Fruit fly (Drosophila melanogaster) whole organism, embryonic: ENCODE data around the gene CG43367.

ENCODE experiments used
- Ada2b ChIP-seq: fragments of 200-800 bp; sonication (Bioruptor generic); IDR thresholded peaks from 2 replicates; pipeline ENCODE4 v1.3.6; 2022; ENCODE audit warnings: missing biosample characterization, missing genetic modification characterization
- Asciz ChIP-seq: fragments of 200-800 bp; sonication (Bioruptor generic); optimal IDR thresholded peaks from 2 replicates; lab custom pipeline; 2017; ENCODE audit warnings: missing biosample characterization, mild to moderate bottlenecking, missing genetic modification characterization, missing genetic modification reagents
- B-H2 ChIP-seq: fragments of 200-800 bp; sonication (Bioruptor generic); optimal IDR thresholded peaks from 2 replicates; lab custom pipeline; 2018; ENCODE audit warnings: missing biosample characterization, mild to moderate bottlenecking, missing genetic modification characterization
- CG10321 ChIP-seq: fragments of 200-800 bp; sonication (Bioruptor generic); IDR thresholded peaks from 2 replicates; pipeline ENCODE4 v1.3.6; 2022; ENCODE audit warnings: missing biosample characterization, missing genetic modification characterization
- CG14050 ChIP-seq: fragments of 200-800 bp; sonication (Bioruptor generic); IDR thresholded peaks from 3 replicates; pipeline ENCODE4 v1.3.6; 2022; ENCODE audit warnings: missing biosample characterization, missing genetic modification characterization
- CG15601 ChIP-seq: fragments of 200-800 bp; sonication (Bioruptor generic); optimal IDR thresholded peaks from 3 replicates; lab custom pipeline; 2019; ENCODE audit warnings: missing biosample characterization, mild to moderate bottlenecking, missing genetic modification characterization, moderate library complexity
- CG16815 ChIP-seq: fragments of 200-800 bp; sonication (Bioruptor generic); optimal IDR thresholded peaks from 3 replicates; lab custom pipeline; 2017; ENCODE audit warnings: missing biosample characterization, mild to moderate bottlenecking, missing genetic modification characterization
- CG17802 ChIP-seq: fragments of 200-800 bp; sonication (Bioruptor generic); optimal IDR thresholded peaks from 2 replicates; lab custom pipeline; 2018; ENCODE audit warnings: missing biosample characterization, mild to moderate bottlenecking, missing genetic modification characterization, moderate library complexity
- CG18619 ChIP-seq: fragments of 200-800 bp; sonication (Bioruptor generic); optimal IDR thresholded peaks from 3 replicates; lab custom pipeline; 2017; ENCODE audit warnings: missing biosample characterization, mild to moderate bottlenecking, missing genetic modification characterization
- CG31224 ChIP-seq: fragments of 200-800 bp; sonication (Bioruptor generic); IDR thresholded peaks from 2 replicates; pipeline ENCODE4 v1.3.6; 2022; ENCODE audit warnings: missing biosample characterization, missing genetic modification characterization
- CG34376 ChIP-seq: fragments of 200-800 bp; sonication (Bioruptor generic); optimal IDR thresholded peaks from 2 replicates; lab custom pipeline; 2018; ENCODE audit warnings: missing biosample characterization, mild to moderate bottlenecking, missing genetic modification characterization
- CG3726 ChIP-seq: fragments of 200-800 bp; sonication (Bioruptor generic); IDR thresholded peaks from 3 replicates; pipeline ENCODE4, ENCODE4 v1.3.6; 2022; ENCODE audit warnings: missing biosample characterization, missing genetic modification characterization
- CG4707 ChIP-seq: fragments of 200-800 bp; sonication (Bioruptor generic); optimal IDR thresholded peaks from 2 replicates; lab custom pipeline; 2018; ENCODE audit warnings: missing biosample characterization, mild to moderate bottlenecking, missing genetic modification characterization, moderate library complexity
- CG4854 ChIP-seq: fragments of 200-800 bp; sonication (Bioruptor generic); optimal IDR thresholded peaks from 2 replicates; lab custom pipeline; 2016; ENCODE audit warnings: missing biosample characterization, missing genetic modification characterization, inconsistent platforms
- CG5953 ChIP-seq: fragments of 200-800 bp; sonication (Bioruptor generic); IDR thresholded peaks from 2 replicates; pipeline ENCODE4 v1.3.6; 2022; ENCODE audit warnings: missing biosample characterization, missing genetic modification characterization
- CG6765 ChIP-seq: fragments of 200-800 bp; sonication (Bioruptor generic); optimal IDR thresholded peaks from 3 replicates; lab custom pipeline; 2017; ENCODE audit warnings: missing biosample characterization, mild to moderate bottlenecking, missing genetic modification characterization
- CG7271 ChIP-seq: fragments of 200-800 bp; sonication (Bioruptor generic); optimal IDR thresholded peaks from 2 replicates; lab custom pipeline; 2018; ENCODE audit warnings: missing biosample characterization, mild to moderate bottlenecking, missing genetic modification characterization, moderate library complexity
- CG7372 ChIP-seq: fragments of 200-800 bp; sonication (Bioruptor generic); IDR thresholded peaks from 2 replicates; pipeline ENCODE4 v1.3.6; 2022; ENCODE audit warnings: missing biosample characterization, missing genetic modification characterization
- CG9817 ChIP-seq: fragments of 200-800 bp; sonication (Bioruptor generic); optimal IDR thresholded peaks from 2 replicates; lab custom pipeline; 2018; ENCODE audit warnings: missing biosample characterization, mild to moderate bottlenecking, missing genetic modification characterization, moderate library complexity
- CrebB ChIP-seq: fragments of 200-800 bp; sonication (Bioruptor generic); optimal IDR thresholded peaks from 3 replicates; lab custom pipeline; 2018; ENCODE audit warnings: missing biosample characterization, mild to moderate bottlenecking, missing genetic modification characterization
- D19A ChIP-seq: fragments of 200-800 bp; optimal IDR thresholded peaks from 3 replicates; lab custom pipeline; 2019; ENCODE audit warnings: missing biosample characterization, mild to moderate bottlenecking, missing genetic modification characterization, moderate library complexity
- Dll ChIP-seq: fragments of 200-800 bp; sonication (Bioruptor generic); IDR thresholded peaks from 4 replicates; pipeline ENCODE4 v1.3.6; 2022; ENCODE audit warnings: missing biosample characterization, missing genetic modification characterization; ENCODE audit not compliant: partially characterized antibody
- Dp ChIP-seq: fragments of 200-800 bp; sonication (Bioruptor generic); optimal IDR thresholded peaks from 2 replicates; lab custom pipeline; 2018; ENCODE audit warnings: missing biosample characterization, mild to moderate bottlenecking, missing genetic modification characterization, moderate library complexity
- Ets97D ChIP-seq: fragments of 200-800 bp; sonication (Bioruptor generic); optimal IDR thresholded peaks from 3 replicates; lab custom pipeline; 2016; ENCODE audit warnings: missing biosample characterization, missing genetic modification characterization
- Fer1 ChIP-seq: fragments of 200-800 bp; sonication (Bioruptor generic); optimal IDR thresholded peaks from 2 replicates; lab custom pipeline; 2017; ENCODE audit warnings: missing biosample characterization, mild to moderate bottlenecking, missing genetic modification characterization
- H15 ChIP-seq: fragments of 200-800 bp; sonication (Bioruptor generic); IDR thresholded peaks from 3 replicates; pipeline ENCODE4 v1.3.6; 2022; ENCODE audit warnings: missing biosample characterization, missing genetic modification characterization
- Lim3 ChIP-seq: fragments of 200-800 bp; sonication (Bioruptor generic); IDR thresholded peaks from 2 replicates; pipeline ENCODE4 v1.3.6; 2022; ENCODE audit warnings: missing biosample characterization, missing genetic modification characterization
- Mad ChIP-seq: fragments of 200-800 bp; sonication (Bioruptor generic); optimal IDR thresholded peaks from 2 replicates; lab custom pipeline; 2016; ENCODE audit warnings: missing biosample characterization, missing genetic modification characterization
- NC2α ChIP-seq: fragments of 200-800 bp; sonication (Bioruptor generic); optimal IDR thresholded peaks from 2 replicates; lab custom pipeline; 2016; ENCODE audit warnings: missing biosample characterization, missing genetic modification characterization
- Nf-YB ChIP-seq: fragments of 200-800 bp; sonication (Bioruptor generic); optimal IDR thresholded peaks from 3 replicates; lab custom pipeline; 2019; ENCODE audit warnings: missing biosample characterization, mild to moderate bottlenecking, missing genetic modification characterization, moderate library complexity
- PHDP ChIP-seq: fragments of 200-800 bp; sonication (Bioruptor generic); optimal IDR thresholded peaks from 3 replicates; lab custom pipeline; 2018; ENCODE audit warnings: missing biosample characterization, mild to moderate bottlenecking, missing genetic modification characterization, moderate library complexity
- Side ChIP-seq: fragments of 200-800 bp; sonication (Bioruptor generic); optimal IDR thresholded peaks from 2 replicates; lab custom pipeline; 2016; ENCODE audit warnings: missing biosample characterization, missing genetic modification characterization
- Sin3A ChIP-seq: fragments of >200 bp; optimal IDR thresholded peaks from 2 replicates; lab custom pipeline; 2018
- Spps ChIP-seq: fragments of 200-800 bp; sonication (Bioruptor generic); optimal IDR thresholded peaks from 2 replicates; lab custom pipeline; 2018; ENCODE audit warnings: missing biosample characterization, mild to moderate bottlenecking, missing genetic modification characterization
- Ssrp ChIP-seq: fragments of 200-800 bp; sonication (Bioruptor generic); optimal IDR thresholded peaks from 2 replicates; lab custom pipeline; 2018; ENCODE audit warnings: missing biosample characterization, mild to moderate bottlenecking, missing genetic modification characterization, moderate library complexity
- aop ChIP-seq: fragments of 200-800 bp; sonication (Bioruptor generic); IDR thresholded peaks from 2 replicates; pipeline ENCODE4 v1.3.6; 2022; ENCODE audit warnings: missing biosample characterization, missing genetic modification characterization
- ato ChIP-seq: fragments of 200-800 bp; sonication (Bioruptor generic); IDR thresholded peaks from 2 replicates; pipeline ENCODE4 v1.3.6; 2022; ENCODE audit warnings: missing biosample characterization, missing genetic modification characterization; ENCODE audit not compliant: partially characterized antibody
- cas ChIP-seq: fragments of 200-800 bp; sonication (Bioruptor generic); IDR thresholded peaks from 2 replicates; pipeline ENCODE4 v1.3.6; 2022; ENCODE audit warnings: missing biosample characterization, missing genetic modification characterization
- dan ChIP-seq: fragments of 200-800 bp; sonication (Bioruptor generic); IDR thresholded peaks from 2 replicates; pipeline ENCODE4 v1.3.6; 2022; ENCODE audit warnings: missing biosample characterization, missing genetic modification characterization
- fd102C ChIP-seq: fragments of 200-800 bp; sonication (Bioruptor generic); optimal IDR thresholded peaks from 2 replicates; lab custom pipeline; 2018; ENCODE audit warnings: missing biosample characterization, mild to moderate bottlenecking, missing genetic modification characterization, moderate library complexity
- hb ChIP-seq: fragments of 200-800 bp; sonication (Bioruptor generic); IDR thresholded peaks from 3 replicates; pipeline ENCODE4 v1.3.6; 2022; ENCODE audit warnings: missing biosample characterization, missing genetic modification characterization; ENCODE audit not compliant: partially characterized antibody
- hth ChIP-seq: fragments of >200 bp; optimal IDR thresholded peaks from 2 replicates; lab custom pipeline; 2017; ENCODE audit warnings: inconsistent platforms
- ken ChIP-seq: fragments of 200-800 bp; sonication (Bioruptor generic); IDR thresholded peaks from 3 replicates; pipeline ENCODE4 v1.3.6; 2022; ENCODE audit warnings: missing biosample characterization, missing genetic modification characterization
- lilli ChIP-seq: fragments of 200-800 bp; sonication (Bioruptor generic); optimal IDR thresholded peaks from 3 replicates; lab custom pipeline; 2016; ENCODE audit warnings: missing biosample characterization, missing genetic modification characterization
- maf-S ChIP-seq: fragments of 200-800 bp; sonication (Bioruptor generic); optimal IDR thresholded peaks from 2 replicates; lab custom pipeline; 2016; ENCODE audit warnings: missing biosample characterization, missing genetic modification characterization
- odd ChIP-seq: fragments of 200-800 bp; sonication (Bioruptor generic); optimal IDR thresholded peaks from 2 replicates; lab custom pipeline; 2017; ENCODE audit warnings: missing biosample characterization, mild to moderate bottlenecking, missing genetic modification characterization
- scrt ChIP-seq: fragments of 200-800 bp; sonication (Bioruptor generic); optimal IDR thresholded peaks from 2 replicates; lab custom pipeline; 2018; ENCODE audit warnings: missing biosample characterization, mild to moderate bottlenecking, missing genetic modification characterization, moderate library complexity
- slp2 ChIP-seq: fragments of 200-800 bp; sonication (Bioruptor generic); optimal IDR thresholded peaks from 2 replicates; lab custom pipeline; 2016; ENCODE audit warnings: missing biosample characterization, missing genetic modification characterization
- trem ChIP-seq: fragments of 200-800 bp; optimal IDR thresholded peaks from 3 replicates; lab custom pipeline; 2019; ENCODE audit warnings: missing biosample characterization, mild to moderate bottlenecking, missing genetic modification characterization, moderate library complexity
- wek ChIP-seq: fragments of 200-800 bp; sonication (Bioruptor generic); optimal IDR thresholded peaks from 3 replicates; lab custom pipeline; 2018; ENCODE audit warnings: missing biosample characterization, mild to moderate bottlenecking, missing genetic modification characterization, moderate library complexity

CG43367 gene

dm6 chr3L:4230357-4230901 lies 36.6 kb downstream of the CG43367 start (continued):
- TF ChIP-seq NC2α (GFP tag; lab: Kevin White, UChicago) (peak; percentile 93), Nf-YB (GFP tag; lab: Kevin White, UChicago) (peak; percentile 82), ato (GFP tag; lab: Robert Waterston, UW) (no peak), Side (GFP tag; lab: Kevin White, UChicago) (peak; percentile 94), PHDP (tag; lab: Kevin White, UChicago) (peak; percentile 89), Ada2b (GFP tag; lab: Robert Waterston, UW) (peak; percentile 65), scrt (GFP tag; lab: Kevin White, UChicago) (peak; percentile 71), Spps (tag; lab: Kevin White, UChicago) (peak; percentile 95), CG16815 (GFP tag; lab: Kevin White, UChicago) (peak; percentile 96), cas (GFP tag; lab: Robert Waterston, UW) (no peak), CG14050 (peak; percentile 82), Ets97D (peak; percentile 76), CG5953 (GFP tag; lab: Robert Waterston, UW) (peak; percentile 78), hb (GFP tag; lab: Robert Waterston, UW) (no peak), odd (GFP tag; lab: Kevin White, UChicago) (peak; percentile 91), trem (tag; lab: Kevin White, UChicago) (peak; percentile 93), fd102C (GFP tag; lab: Kevin White, UChicago) (peak; percentile 97), wek (GFP tag; lab: Kevin White, UChicago) (peak; percentile 78), maf-S (GFP tag; lab: Kevin White, UChicago) (peak; percentile 82), aop (GFP tag; lab: Robert Waterston, UW) (peak; percentile 73; the same call in 1 of the 2 replicates), CG10321 (GFP tag; lab: Robert Waterston, UW) (peak; percentile 36; the same call in 1 of the 2 replicates), CG17802 (tag; lab: Kevin White, UChicago) (peak; percentile 79), CG4707 (GFP tag; lab: Kevin White, UChicago) (peak; percentile 87), ken (GFP tag; lab: Robert Waterston, UW) (peak; percentile 83), CG6765 (GFP tag; lab: Kevin White, UChicago) (peak; percentile 31), Asciz (GFP tag; lab: Kevin White, UChicago) (peak; percentile 92), Dll (GFP tag; lab: Robert Waterston, UW) (no peak), lilli (GFP tag; lab: Kevin White, UChicago) (peak; percentile 85), CG7271 (tag; lab: Kevin White, UChicago) (peak; percentile 83), Dp (GFP tag; lab: Kevin White, UChicago) (no peak), CG7372 (GFP tag; lab: Robert Waterston, UW) (peak; percentile 79), Fer1 (GFP tag; lab: Kevin White, UChicago) (peak; percentile 81), CG3726 (GFP tag; lab: Robert Waterston, UW) (peak; percentile 86; the same call in 2 of the 3 replicates), CrebB (tag; lab: Kevin White, UChicago) (peak; percentile 83), hth (lab: Kevin White, UChicago) (no peak), D19A (tag; lab: Kevin White, UChicago) (peak; percentile 93), dan (GFP tag; lab: Robert Waterston, UW) (peak; percentile 86), Mad (GFP tag; lab: Kevin White, UChicago) (peak; percentile 93), CG18619 (GFP tag; lab: Kevin White, UChicago) (peak; percentile 89), H15 (GFP tag; lab: Robert Waterston, UW) (peak; percentile 79), B-H2 (no peak), Lim3 (GFP tag; lab: Robert Waterston, UW) (0 out of 2 replicates have a peak, but pooled peaks have one; percentile 56), CG31224 (GFP tag; lab: Robert Waterston, UW) (peak; percentile 45; the same call in 1 of the 2 replicates), slp2 (GFP tag; lab: Kevin White, UChicago) (peak; percentile 95), CG15601 (tag; lab: Kevin White, UChicago) (peak; percentile 94), CG9817 (peak; percentile 77), CG4854 (peak; percentile 85), Sin3A (no peak), Ssrp (peak; percentile 96), CG34376 (GFP tag; lab: Kevin White, UChicago) (peak; percentile 26)
